Fruit fly (Drosophila melanogaster): ENCODE data around the gene Hakai.

The Hakai gene

DNA sequence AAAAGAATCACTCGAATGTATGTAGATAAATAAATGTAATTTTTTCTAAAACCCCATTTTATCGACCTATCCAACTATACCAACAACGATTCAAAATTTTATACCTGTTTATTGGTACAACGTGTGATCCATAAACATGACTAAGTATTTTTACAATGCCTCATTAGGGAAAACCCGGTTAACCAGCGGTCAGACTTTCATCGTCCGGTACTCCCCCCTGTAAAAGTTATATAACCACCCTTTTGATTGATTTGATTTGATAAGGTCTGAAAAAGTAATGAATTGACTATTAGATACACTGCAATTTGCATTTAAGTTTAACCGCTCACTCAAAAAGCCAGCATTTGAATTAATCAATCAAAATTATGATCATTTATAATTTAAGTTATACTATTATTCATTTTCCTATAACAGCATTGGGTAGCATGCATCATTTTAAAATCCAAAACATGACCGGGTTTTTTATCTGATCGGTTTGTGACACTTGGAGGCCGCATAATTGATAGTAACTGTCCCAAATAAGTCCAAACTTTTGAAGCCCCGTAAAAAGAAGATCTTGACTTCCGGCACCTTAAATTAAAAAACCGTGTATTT is 14.9 kb downstream of the Hakai start:
- no peak for TF ChIP-seq CG42726 (GFP tag; IDR thresholded peaks at IDR 0.05; ENCODE audit: partially characterized antibody)
- no peak for TF ChIP-seq eyg (GFP tag; optimal IDR thresholded peaks at IDR 0.05)
- TF ChIP-seq al (GFP tag; IDR thresholded peaks at IDR 0.05), result no peak
- TF ChIP-seq D19A (tag; optimal IDR thresholded peaks at IDR 0.05), result peak; percentile 63
- TF ChIP-seq Pdp1 (GFP tag; optimal IDR thresholded peaks at IDR 0.05), result peak in 1 of 2 experiments; percentile 93
- TF ChIP-seq sens (GFP tag), result peak; percentile 16
- TF ChIP-seq lab (GFP tag; optimal IDR thresholded peaks at IDR 0.05), result peak; percentile 69
- TF ChIP-seq Hr3 (GFP tag; optimal IDR thresholded peaks at IDR 0.05), result no peak

DNA sequence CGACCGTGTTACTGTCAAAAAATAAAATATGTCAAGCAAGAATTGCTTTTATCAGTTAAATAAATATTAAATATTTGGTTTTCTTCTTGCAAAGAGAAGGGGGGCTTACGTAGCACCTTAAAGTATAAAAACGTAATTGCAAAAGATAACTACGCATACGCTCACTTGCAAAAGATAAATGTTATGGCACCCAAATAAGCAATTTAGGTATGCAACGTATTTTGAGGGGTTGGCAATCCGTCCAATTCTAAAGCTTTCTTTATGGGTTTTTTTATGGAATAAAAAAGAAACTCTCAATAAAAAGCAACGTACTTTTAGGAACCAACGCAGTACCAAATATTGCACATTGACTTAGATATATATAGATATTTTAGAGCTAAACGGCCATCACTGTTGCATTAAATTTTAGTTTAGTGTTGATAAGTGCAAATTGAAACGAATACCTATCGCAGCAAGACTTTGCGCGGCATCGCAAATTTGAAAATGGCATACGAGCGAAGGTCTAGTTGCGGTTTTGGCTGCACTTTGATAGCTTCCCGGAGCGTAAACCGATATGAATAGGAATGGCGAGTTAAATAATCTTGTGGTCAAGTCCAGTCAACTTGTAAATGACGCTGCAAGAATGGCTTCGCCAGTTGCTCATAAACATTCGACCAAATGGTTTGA is 16.9 kb downstream of the Hakai start, which contains the start of gene CG13077:
CG13077 (plus strand) TSS at position 631 of the 666 bp plus-strand sequence.
- TF ChIP-seq Dip3 (GFP tag; optimal IDR thresholded peaks at IDR 0.05) (no peak), cwo (GFP tag; optimal IDR thresholded peaks at IDR 0.05) (no peak), chinmo (GFP tag; IDR thresholded peaks at IDR 0.05; ENCODE audit: partially characterized antibody) (0 out of 4 replicates have a peak, but pooled peaks have one; percentile 63), vfl (GFP tag; optimal IDR thresholded peaks at IDR 0.05) (no peak), wor (GFP tag; IDR thresholded peaks at IDR 0.05) (no peak), unc-4 (GFP tag; IDR thresholded peaks at IDR 0.05; ENCODE audit: partially characterized antibody) (no peak), pnt (GFP tag; optimal IDR thresholded peaks at IDR 0.05) (no peak), Taf1 (GFP tag; IDR thresholded peaks at IDR 0.05) (no peak), CG13894 (tag; optimal IDR thresholded peaks at IDR 0.05) (no peak), ftz-f1 (GFP tag; optimal IDR thresholded peaks at IDR 0.05) (no peak), fd96Cb (tag; optimal IDR thresholded peaks at IDR 0.05) (no peak), wdn (GFP tag; IDR thresholded peaks at IDR 0.05) (no peak), Dp (GFP tag; optimal IDR thresholded peaks at IDR 0.05) (peak; percentile 71), Chrac-16 (GFP tag; optimal IDR thresholded peaks at IDR 0.05) (no peak), Lim3 (GFP tag; IDR thresholded peaks at IDR 0.05) (no peak), CG2875 (GFP tag; optimal IDR thresholded peaks at IDR 0.05) (no peak), CG6791 (GFP tag; IDR thresholded peaks at IDR 0.05; ENCODE audit: partially characterized antibody) (peak; percentile 79), sens-2 (GFP tag; IDR thresholded peaks at IDR 0.05) (no peak), stwl (tag; optimal IDR thresholded peaks at IDR 0.05) (peak; percentile 99), CG9215 (GFP tag; IDR thresholded peaks at IDR 0.05) (no peak), Doc3 (GFP tag; IDR thresholded peaks at IDR 0.05; ENCODE audit: partially characterized antibody) (peak; percentile 76; the same call in 2 of the 3 replicates), CG16863 (GFP tag; optimal IDR thresholded peaks at IDR 0.05) (no peak), croc (GFP tag; conservative IDR thresholded peaks at IDR 0.05) (no peak), CG17829 (tag; optimal IDR thresholded peaks at IDR 0.05) (no peak), Blimp-1 (GFP tag; optimal IDR thresholded peaks at IDR 0.05) (no peak), Sox100B (GFP tag; optimal IDR thresholded peaks at IDR 0.05) (no peak), zen (tag; optimal IDR thresholded peaks at IDR 0.05) (no peak), CG5245 (GFP tag; optimal IDR thresholded peaks at IDR 0.05) (no peak), hb (GFP tag; IDR thresholded peaks at IDR 0.05; ENCODE audit: partially characterized antibody) (0 out of 3 replicates have a peak, but pooled peaks have one; percentile 27), rib (GFP tag; IDR thresholded peaks at IDR 0.05) (no peak), CG3407 (GFP tag; optimal IDR thresholded peaks at IDR 0.05) (no peak), CG11093 (GFP tag; IDR thresholded peaks at IDR 0.05) (no peak), CG15073 (GFP tag; optimal IDR thresholded peaks at IDR 0.05) (no peak), lab (GFP tag; optimal IDR thresholded peaks at IDR 0.05) (no peak), Bdp1 (GFP tag; optimal IDR thresholded peaks at IDR 0.05) (no peak), CG4282 (GFP tag; optimal IDR thresholded peaks at IDR 0.05) (no peak), amos (GFP tag; IDR thresholded peaks at IDR 0.05; ENCODE audit: partially characterized antibody) (peak; percentile 40; the same call in 1 of the 2 replicates), Lhr (GFP tag; optimal IDR thresholded peaks at IDR 0.05) (peak; percentile 13), CG13287 (GFP tag; IDR thresholded peaks at IDR 0.05; ENCODE audit: partially characterized antibody) (peak; percentile 68), CG9437 (GFP tag; optimal IDR thresholded peaks at IDR 0.05) (peak; percentile 98)

Measured in whole organism, embryonic.